Worm (Caenorhabditis elegans) whole organism, mixed stage, embryonic: ENCODE measurements around the gene Y53F4B.1.

Experiments used
- M03D4.4 ChIP-seq: sonication (generic microtip); optimal IDR thresholded peaks from 2 replicates; lab custom pipeline; 2017; ENCODE audit warnings: mild to moderate bottlenecking, missing genetic modification characterization, missing compliant biosample characterization
- bed-3 ChIP-seq: fragments of 200-800 bp; sonication (Bioruptor generic); optimal IDR thresholded peaks from 3 replicates; lab custom pipeline; 2018; ENCODE audit warnings: mild to moderate bottlenecking, missing genetic modification characterization, moderate library complexity, missing compliant biosample characterization
- blmp-1 ChIP-seq: fragments of 150-350 bp; optimal IDR thresholded peaks from 2 replicates; lab custom pipeline; 2014; ENCODE audit warnings: missing biosample characterization, missing genetic modification characterization
- ceh-39 ChIP-seq: fragments of 150-350 bp; optimal IDR thresholded peaks from 2 replicates; lab custom pipeline; 2014; ENCODE audit warnings: missing biosample characterization, missing genetic modification characterization
- ceh-43 ChIP-seq: fragments of 200-800 bp; sonication (Bioruptor generic); optimal IDR thresholded peaks from 2 replicates; lab custom pipeline; 2018; ENCODE audit warnings: mild to moderate bottlenecking, missing genetic modification characterization, moderate library complexity, missing compliant biosample characterization
- ceh-83 ChIP-seq: fragments of 200-800 bp; sonication (Bioruptor generic); optimal IDR thresholded peaks from 2 replicates; lab custom pipeline; 2018; ENCODE audit warnings: mild to moderate bottlenecking, missing genetic modification characterization, missing compliant biosample characterization
- ces-1 ChIP-seq: fragments of 150-350 bp; optimal IDR thresholded peaks from 2 replicates; lab custom pipeline; 2014; ENCODE audit warnings: missing biosample characterization, missing genetic modification reagents, missing genetic modification characterization
- drap-1 ChIP-seq: fragments of 200-800 bp; sonication (Bioruptor generic); optimal IDR thresholded peaks from 3 replicates; lab custom pipeline; 2018; ENCODE audit warnings: mild to moderate bottlenecking, missing genetic modification characterization, missing compliant biosample characterization
- elt-1 ChIP-seq: sonication (generic microtip); optimal IDR thresholded peaks from 2 replicates; lab custom pipeline; 2017; ENCODE audit warnings: missing genetic modification characterization, mild to moderate bottlenecking, missing compliant biosample characterization, antibody characterized with exemption, moderate library complexity, borderline replicate concordance; ENCODE audit not compliant: insufficient read depth
- elt-3 ChIP-seq: fragments of 150-350 bp; optimal IDR thresholded peaks from 2 replicates; lab custom pipeline; 2014; ENCODE audit warnings: missing biosample characterization, missing genetic modification characterization
- flh-1 ChIP-seq: fragments of 200-800 bp; sonication (Bioruptor generic); optimal IDR thresholded peaks from 2 replicates; lab custom pipeline; 2018; ENCODE audit warnings: mild to moderate bottlenecking, missing genetic modification characterization, moderate library complexity, missing compliant biosample characterization
- ham-2 ChIP-seq: fragments of 200-800 bp; sonication (Bioruptor generic); optimal IDR thresholded peaks from 2 replicates; lab custom pipeline; 2018; ENCODE audit warnings: mild to moderate bottlenecking, missing genetic modification characterization, missing compliant biosample characterization
- hlh-1 ChIP-seq: fragments of 150-350 bp; optimal IDR thresholded peaks from 2 replicates; lab custom pipeline; 2014; ENCODE audit warnings: missing biosample characterization, missing genetic modification reagents, missing genetic modification characterization
- lin-13 ChIP-seq: fragments of 150-350 bp; optimal IDR thresholded peaks from 2 replicates; lab custom pipeline; 2014; ENCODE audit warnings: missing biosample characterization, missing genetic modification characterization
- lin-32 ChIP-seq: fragments of 200-800 bp; sonication (Bioruptor generic); optimal IDR thresholded peaks from 2 replicates; lab custom pipeline; 2018; ENCODE audit warnings: mild to moderate bottlenecking, missing genetic modification characterization, missing compliant biosample characterization
- mab-5 ChIP-seq: fragments of 150-350 bp; optimal IDR thresholded peaks from 2 replicates; lab custom pipeline; 2014; ENCODE audit warnings: missing biosample characterization, missing genetic modification characterization
- mep-1 ChIP-seq: fragments of 150-350 bp; optimal IDR thresholded peaks from 2 replicates; lab custom pipeline; 2017; ENCODE audit warnings: missing biosample characterization, missing genetic modification reagents, missing genetic modification characterization, inconsistent platforms
- mls-2 ChIP-seq: sonication (generic microtip); optimal IDR thresholded peaks from 2 replicates; lab custom pipeline; 2016; ENCODE audit warnings: mild to moderate bottlenecking, missing genetic modification characterization, moderate library complexity, missing compliant biosample characterization
- nhr-12 ChIP-seq: fragments of 150-350 bp; optimal IDR thresholded peaks from 2 replicates; lab custom pipeline; 2014; ENCODE audit warnings: missing biosample characterization, missing genetic modification characterization
- pha-4 ChIP-seq: fragments of 150-350 bp; optimal IDR thresholded peaks from 2 replicates; lab custom pipeline; 2018; ENCODE audit warnings: missing biosample characterization, missing genetic modification reagents, missing genetic modification characterization
- snpc-4 ChIP-seq: fragments of 150-350 bp; optimal IDR thresholded peaks from 2 replicates; lab custom pipeline; 2014; ENCODE audit warnings: missing biosample characterization, missing genetic modification characterization
- sptf-1 ChIP-seq: sonication (generic microtip); optimal IDR thresholded peaks from 2 replicates; lab custom pipeline; 2017; ENCODE audit warnings: mild to moderate bottlenecking, missing genetic modification characterization, moderate library complexity, missing compliant biosample characterization
- unc-120 ChIP-seq: sonication (generic microtip); optimal IDR thresholded peaks from 2 replicates; lab custom pipeline; 2017; ENCODE audit warnings: missing genetic modification characterization, missing compliant biosample characterization; ENCODE audit not compliant: poor library complexity, severe bottlenecking
- unc-39 ChIP-seq: fragments of 150-350 bp; optimal IDR thresholded peaks from 2 replicates; lab custom pipeline; 2014; ENCODE audit warnings: missing biosample characterization, missing genetic modification characterization
- zip-8 ChIP-seq: fragments of 150-350 bp; optimal IDR thresholded peaks from 2 replicates; lab custom pipeline; 2014; ENCODE audit warnings: missing biosample characterization, missing genetic modification characterization
- ztf-11 ChIP-seq: fragments of 150-350 bp; optimal IDR thresholded peaks from 2 replicates; lab custom pipeline; 2014; ENCODE audit warnings: missing biosample characterization, missing genetic modification characterization

Y53F4B.1 gene

ce11 chrII:14940325-14940724 lies 17.7 kb downstream of the Y53F4B.1 start:
- TF ChIP-seq ceh-43 (no peak), ces-1 (GFP tag; lab: Kevin White, UChicago) (peak; percentile 70)

ce11 chrII:14938319-14938718 lies 19.7 kb downstream of the Y53F4B.1 start:
- peak; percentile 95 for TF ChIP-seq ces-1 (GFP tag; lab: Kevin White, UChicago)
- TF ChIP-seq zip-8 (tag; lab: Kevin White, UChicago) = no peak
- TF ChIP-seq mab-5 (tag; lab: Kevin White, UChicago) = no peak
- no peak for TF ChIP-seq lin-32 (GFP tag; lab: Kevin White, UChicago)
- TF ChIP-seq, all 35 proteins: peak for 1

ce11 chrII:14935431-14936071 lies 22.5 kb downstream of the Y53F4B.1 start:
- TF ChIP-seq elt-3 (no peak), ham-2 (GFP tag; lab: Kevin White, UChicago) (no peak), hlh-1 (no peak), blmp-1 (tag; lab: Kevin White, UChicago) (no peak), zip-8 (tag; lab: Kevin White, UChicago) (no peak), unc-39 (tag; lab: Kevin White, UChicago) (no peak), drap-1 (GFP tag; lab: Kevin White, UChicago) (no peak), elt-1 (tag; lab: Kevin White, UChicago) (no peak), ceh-43 (no peak), pha-4 (tag; lab: Kevin White, UChicago) (no peak), unc-120 (tag; lab: Kevin White, UChicago) (no peak)

ce11 chrII:14928766-14929165 lies 29.2 kb downstream of the Y53F4B.1 start:
- TF ChIP-seq mep-1 (tag; lab: Kevin White, UChicago) = no peak

- TF ChIP-seq ces-1 (GFP tag; lab: Kevin White, UChicago) = no peak
- no peak for TF ChIP-seq ztf-11 (tag; lab: Kevin White, UChicago)
- TF ChIP-seq hlh-1 = no peak
- TF ChIP-seq sptf-1 (tag; lab: Kevin White, UChicago) = no peak
- TF ChIP-seq ceh-39 (tag; lab: Kevin White, UChicago) = no peak
- TF ChIP-seq lin-32 (GFP tag; lab: Kevin White, UChicago) = no peak
- no peak for TF ChIP-seq mls-2 (tag; lab: Kevin White, UChicago)
- no peak for TF ChIP-seq pha-4 (tag; lab: Kevin White, UChicago)
- no peak for TF ChIP-seq ceh-43
- TF ChIP-seq M03D4.4 (tag; lab: Kevin White, UChicago) = no peak
- TF ChIP-seq flh-1 (GFP tag; lab: Kevin White, UChicago) = no peak
- no peak for TF ChIP-seq mep-1 (tag; lab: Kevin White, UChicago)
- TF ChIP-seq ceh-83 (GFP tag; lab: Kevin White, UChicago) = no peak
- TF ChIP-seq unc-39 (tag; lab: Kevin White, UChicago) = no peak
These were observed 38.8 kb downstream of the Y53F4B.1 start, which contains the start of gene pde-3 for ce11 chrII:14919148-14919755. Gene pde-3 (plus strand): TSS chrII:14919705.

ce11 chrII:14916848-14917247 lies 41.2 kb downstream of the Y53F4B.1 start:
- TF ChIP-seq elt-3 = no peak
- no peak for TF ChIP-seq drap-1 (GFP tag; lab: Kevin White, UChicago)
- TF ChIP-seq lin-13 (tag; lab: Kevin White, UChicago) = no peak
- no peak for TF ChIP-seq hlh-1

- TF ChIP-seq nhr-12 (tag; lab: Kevin White, UChicago) (no peak), zip-8 (tag; lab: Kevin White, UChicago) (no peak), sptf-1 (tag; lab: Kevin White, UChicago) (no peak), flh-1 (GFP tag; lab: Kevin White, UChicago) (no peak), bed-3 (GFP tag; lab: Kevin White, UChicago) (no peak), unc-39 (tag; lab: Kevin White, UChicago) (no peak), ztf-11 (tag; lab: Kevin White, UChicago) (no peak), snpc-4 (tag; lab: Kevin White, UChicago) (no peak)
These were observed 47.7 kb downstream of the Y53F4B.1 start, which contains the start of gene R03C1.1 for ce11 chrII:14910307-14910706. Gene R03C1.1 (minus strand): TSS chrII:14910407.
